Fruit fly (Drosophila melanogaster) Kc167 (cell line): ENCODE measurements around the gene Shmt.

Source experiments
- Myc ChIP-seq: fragments of >200 bp; optimal IDR thresholded peaks from 2 replicates; lab custom pipeline; 2017; ENCODE audit warnings: missing external identifiers
- Sin3A ChIP-seq: fragments of >200 bp; optimal IDR thresholded peaks from 2 replicates; lab custom pipeline; 2018; ENCODE audit warnings: missing external identifiers
- h ChIP-seq: fragments of >200 bp; optimal IDR thresholded peaks from 3 replicates; lab custom pipeline; 2018; ENCODE audit warnings: missing external identifiers
- insv ChIP-seq: fragments of >200 bp; optimal IDR thresholded peaks from 3 replicates; lab custom pipeline; 2018; ENCODE audit warnings: missing external identifiers
- psq ChIP-seq: fragments of >200 bp; optimal IDR thresholded peaks from 2 replicates; lab custom pipeline; 2017; ENCODE audit warnings: missing external identifiers
- ttk ChIP-seq: sonication (Bioruptor generic); optimal IDR thresholded peaks from 2 replicates; lab custom pipeline; 2017; ENCODE audit warnings: missing external identifiers

DNA sequence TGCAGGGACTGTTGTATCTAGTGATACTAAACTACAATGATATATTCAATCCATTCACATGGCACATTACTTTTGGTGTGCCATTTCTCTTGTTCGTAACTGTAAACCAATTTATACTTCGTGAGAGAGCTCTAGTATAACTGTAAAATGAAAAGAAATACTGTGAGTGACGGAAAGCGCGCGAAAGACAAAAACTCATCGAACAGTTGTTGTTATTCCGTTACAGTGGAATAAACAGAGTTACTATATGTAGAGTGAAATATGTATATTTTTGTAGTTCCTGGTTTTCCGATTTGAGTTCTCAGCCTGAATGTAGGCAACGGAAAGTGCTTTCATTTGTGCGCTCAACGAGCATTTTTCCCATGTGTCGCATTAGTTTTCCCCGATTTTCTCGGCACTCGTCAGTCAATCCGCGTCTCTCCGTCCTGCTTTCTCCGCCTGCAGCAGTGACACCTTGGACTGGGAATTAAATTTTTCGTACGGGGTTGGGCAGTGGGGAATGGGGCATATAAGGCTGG, 47.6 kb upstream of the Shmt start:
- no peak for TF ChIP-seq h (lab: Kevin White, UChicago)
- no peak for TF ChIP-seq Myc
- TF ChIP-seq psq (lab: Kevin White, UChicago) = no peak
- TF ChIP-seq insv (lab: Kevin White, UChicago) = no peak
- no peak for TF ChIP-seq ttk (lab: Kevin White, UChicago)
- TF ChIP-seq Sin3A (lab: Kevin White, UChicago) = no peak
